Fruit fly (Drosophila melanogaster): ENCODE measurements around the gene Tob.
A peak's percentile ranks its signal among the peaks of the same experiment; 100 is the strongest.

Gene Tob

dm6 chrX:16092614-16093280 is 1.5 kb upstream of the Tob start:
- TF ChIP-seq Eip75B (GFP tag; optimal IDR thresholded peaks at IDR 0.05) (peak; percentile 35), CG8119 (GFP tag; IDR thresholded peaks at IDR 0.05) (peak; percentile 32; the same call in 1 of the 3 replicates), CG34406 (GFP tag; optimal IDR thresholded peaks at IDR 0.05) (peak; percentile 35), Smox (GFP tag; optimal IDR thresholded peaks at IDR 0.05) (peak; percentile 14), Eip93F (GFP tag; optimal IDR thresholded peaks at IDR 0.05) (no peak), vri (GFP tag; optimal IDR thresholded peaks at IDR 0.05) (peak; percentile 31), Met (GFP tag; optimal IDR thresholded peaks at IDR 0.05) (peak; percentile 42), Ets21C (GFP tag; optimal IDR thresholded peaks at IDR 0.05) (no peak), net (GFP tag; optimal IDR thresholded peaks at IDR 0.05) (peak; percentile 40), Ets96B (tag; optimal IDR thresholded peaks at IDR 0.05) (peak; percentile 16), Gug (GFP tag; IDR thresholded peaks at IDR 0.05) (no peak), CG6276 (GFP tag; optimal IDR thresholded peaks at IDR 0.05) (peak; percentile 11), CG6163 (GFP tag; IDR thresholded peaks at IDR 0.05) (peak; percentile 62; the same call in 2 of the 3 replicates), acj6 (GFP tag; optimal IDR thresholded peaks at IDR 0.05) (peak; percentile 20), Blimp-1 (GFP tag; optimal IDR thresholded peaks at IDR 0.05) (peak; percentile 90), spab (GFP tag; optimal IDR thresholded peaks at IDR 0.05) (no peak), eg (GFP tag; IDR thresholded peaks at IDR 0.05) (0 out of 3 replicates have a peak, but pooled peaks have one; percentile 19), CG31627 (GFP tag; optimal IDR thresholded peaks at IDR 0.05) (no peak), CG10631 (GFP tag; optimal IDR thresholded peaks at IDR 0.05) (peak; percentile 16), svp (GFP tag) (peak; percentile 78), CG10669 (GFP tag; optimal IDR thresholded peaks at IDR 0.05) (peak; percentile 21), salr (GFP tag; optimal IDR thresholded peaks at IDR 0.05) (no peak), OdsH (GFP tag; optimal IDR thresholded peaks at IDR 0.05) (peak; percentile 13), CG32006 (GFP tag; optimal IDR thresholded peaks at IDR 0.05) (peak; percentile 26), CG6854 (GFP tag; optimal IDR thresholded peaks at IDR 0.05) (peak; percentile 32), fd59A (GFP tag; optimal IDR thresholded peaks at IDR 0.05) (no peak), CG8632 (GFP tag; optimal IDR thresholded peaks at IDR 0.05) (peak; percentile 7), CG15336 (GFP tag; IDR thresholded peaks at IDR 0.05) (peak; percentile 41), esn (GFP tag; optimal IDR thresholded peaks at IDR 0.05) (peak; percentile 17), CG16779 (tag; optimal IDR thresholded peaks at IDR 0.05) (no peak), dac (GFP tag; optimal IDR thresholded peaks at IDR 0.05) (no peak), achi (GFP tag; optimal IDR thresholded peaks at IDR 0.05) (peak; percentile 22), lz (GFP tag; optimal IDR thresholded peaks at IDR 0.05) (no peak), Hr39 (GFP tag; optimal IDR thresholded peaks at IDR 0.05) (no peak), fkh (GFP tag; optimal IDR thresholded peaks at IDR 0.05) (peak; percentile 20), CG8319 (GFP tag; optimal IDR thresholded peaks at IDR 0.05) (no peak), Eip78C (GFP tag) (peak; percentile 65), topi (GFP tag; optimal IDR thresholded peaks at IDR 0.05) (no peak), Sox14 (GFP tag; optimal IDR thresholded peaks at IDR 0.05) (peak; percentile 17), pdm3 (GFP tag; optimal IDR thresholded peaks at IDR 0.05) (peak; percentile 23), CG3032 (tag; optimal IDR thresholded peaks at IDR 0.05) (no peak), cyc (GFP tag; optimal IDR thresholded peaks at IDR 0.05) (no peak), Sox15 (GFP tag; optimal IDR thresholded peaks at IDR 0.05) (no peak), CG6808 (GFP tag; optimal IDR thresholded peaks at IDR 0.05) (no peak), CG6792 (GFP tag; optimal IDR thresholded peaks at IDR 0.05) (peak; percentile 19), ss (GFP tag; optimal IDR thresholded peaks at IDR 0.05) (peak; percentile 36 to 44)

All from whole organism, prepupa.